Worm (Caenorhabditis elegans): Measurements from ENCODE around the gene let-268.

- TF ChIP-seq unc-39 (tag; optimal IDR thresholded peaks at IDR 0.05): no peak
- no peak for TF ChIP-seq F13H6.1 (tag; optimal IDR thresholded peaks at IDR 0.05)
- no peak for TF ChIP-seq lin-13 (GFP tag; optimal IDR thresholded peaks at IDR 0.05)
- TF ChIP-seq ztf-4 (tag; optimal IDR thresholded peaks at IDR 0.05): no peak
- no peak for TF ChIP-seq nhr-77 (tag; optimal IDR thresholded peaks at IDR 0.05)
- no peak for TF ChIP-seq dmd-4 (tag; optimal IDR thresholded peaks at IDR 0.05)
These were observed 38.2 kb downstream of the let-268 start, which contains the start of gene ZK892.3 for ce11 chrII:10001546-10001945.
